Worm (Caenorhabditis elegans) whole organism, late embryonic: Measurements from ENCODE around the gene F53F8.4.

ENCODE experiments used
- C38D4.7 ChIP-seq: fragments of 200-800 bp; sonication (Bioruptor generic); optimal IDR thresholded peaks from 2 replicates; lab custom pipeline; 2018; ENCODE audit warnings: mild to moderate bottlenecking, missing genetic modification characterization, moderate library complexity, missing compliant biosample characterization
- T23F11.4 ChIP-seq: fragments of 200-800 bp; sonication (Bioruptor generic); optimal IDR thresholded peaks from 2 replicates; lab custom pipeline; 2018; ENCODE audit warnings: mild to moderate bottlenecking, missing genetic modification characterization, missing compliant biosample characterization
- ahr-1 ChIP-seq: sonication (generic microtip); optimal IDR thresholded peaks from 2 replicates; lab custom pipeline; 2016; ENCODE audit warnings: missing genetic modification characterization, missing compliant biosample characterization
- ama-1 ChIP-seq: fragments of 150-350 bp; optimal IDR thresholded peaks from 2 replicates; lab custom pipeline; 2014
- ceh-14 ChIP-seq: sonication (generic microtip); optimal IDR thresholded peaks from 2 replicates; lab custom pipeline; 2016; ENCODE audit warnings: missing genotype, missing genetic modification characterization, missing compliant biosample characterization
- ceh-18 ChIP-seq: sonication (generic microtip); optimal IDR thresholded peaks from 2 replicates; lab custom pipeline; 2016; ENCODE audit warnings: missing genetic modification characterization, missing compliant biosample characterization
- ceh-19 ChIP-seq: fragments of 200-800 bp; sonication (Bioruptor generic); optimal IDR thresholded peaks from 2 replicates; lab custom pipeline; 2018; ENCODE audit warnings: mild to moderate bottlenecking, missing genetic modification characterization, missing compliant biosample characterization
- ceh-24 ChIP-seq: sonication (generic microtip); optimal IDR thresholded peaks from 2 replicates; lab custom pipeline; 2016; ENCODE audit warnings: mild to moderate bottlenecking, missing genetic modification characterization, missing compliant biosample characterization
- ceh-30 ChIP-seq: fragments of 150-350 bp; optimal IDR thresholded peaks from 2 replicates; lab custom pipeline; 2014; ENCODE audit warnings: missing biosample characterization, missing genetic modification characterization
- ceh-31 ChIP-seq: sonication (generic microtip); optimal IDR thresholded peaks from 2 replicates; lab custom pipeline; 2016; ENCODE audit warnings: missing genetic modification characterization, missing compliant biosample characterization
- ceh-34 ChIP-seq: sonication (generic microtip); optimal IDR thresholded peaks from 2 replicates; lab custom pipeline; 2016; ENCODE audit warnings: mild to moderate bottlenecking, missing genetic modification characterization, missing compliant biosample characterization
- ceh-48 ChIP-seq: sonication (generic microtip); optimal IDR thresholded peaks from 2 replicates; lab custom pipeline; 2016; ENCODE audit warnings: missing genetic modification characterization, inconsistent platforms, missing compliant biosample characterization
- dmd-4 ChIP-seq: sonication (generic microtip); optimal IDR thresholded peaks from 2 replicates; lab custom pipeline; 2016; ENCODE audit warnings: borderline replicate concordance, missing genetic modification characterization, missing compliant biosample characterization
- dve-1 ChIP-seq: sonication (generic microtip); optimal IDR thresholded peaks from 2 replicates; lab custom pipeline; 2017; ENCODE audit warnings: antibody characterized with exemption, mild to moderate bottlenecking, missing genetic modification characterization, missing compliant biosample characterization
- elt-2 ChIP-seq: sonication (generic microtip); optimal IDR thresholded peaks from 2 replicates; lab custom pipeline; 2016; ENCODE audit warnings: missing genetic modification reagents, missing genetic modification characterization, missing compliant biosample characterization
- elt-4 ChIP-seq: sonication (generic microtip); optimal IDR thresholded peaks from 2 replicates; lab custom pipeline; 2016; ENCODE audit warnings: missing genetic modification characterization, missing compliant biosample characterization
- fax-1 ChIP-seq: sonication (generic microtip); optimal IDR thresholded peaks from 2 replicates; lab custom pipeline; 2016; ENCODE audit warnings: missing genotype, missing genetic modification characterization, missing compliant biosample characterization
- fkh-10 ChIP-seq: fragments of 150-350 bp; optimal IDR thresholded peaks from 2 replicates; lab custom pipeline; 2014; ENCODE audit warnings: missing biosample characterization, missing genetic modification reagents, missing genetic modification characterization
- fkh-6 ChIP-seq: sonication (generic microtip); optimal IDR thresholded peaks from 2 replicates; lab custom pipeline; 2016; ENCODE audit warnings: missing genetic modification characterization, missing compliant biosample characterization
- hlh-30 ChIP-seq: sonication (generic microtip); optimal IDR thresholded peaks from 2 replicates; lab custom pipeline; 2017; ENCODE audit warnings: antibody characterized with exemption, missing genetic modification characterization, missing compliant biosample characterization; ENCODE audit not compliant: insufficient read depth
- lim-6 ChIP-seq: sonication (generic microtip); optimal IDR thresholded peaks from 2 replicates; lab custom pipeline; 2016; ENCODE audit warnings: missing genetic modification characterization, missing compliant biosample characterization
- madf-2 ChIP-seq: sonication (generic microtip); optimal IDR thresholded peaks from 2 replicates; lab custom pipeline; 2017; ENCODE audit warnings: missing genetic modification characterization, missing compliant biosample characterization
- nhr-11 ChIP-seq: fragments of 150-350 bp; optimal IDR thresholded peaks from 2 replicates; lab custom pipeline; 2014; ENCODE audit warnings: missing biosample characterization, missing genetic modification characterization
- nhr-232 ChIP-seq: sonication (generic microtip); optimal IDR thresholded peaks from 2 replicates; lab custom pipeline; 2016; ENCODE audit warnings: missing genetic modification characterization, missing compliant biosample characterization
- pat-9 ChIP-seq: fragments of 200-800 bp; sonication (Bioruptor generic); optimal IDR thresholded peaks from 2 replicates; lab custom pipeline; 2018; ENCODE audit warnings: mild to moderate bottlenecking, missing genetic modification characterization, moderate library complexity, missing compliant biosample characterization
- pax-1 ChIP-seq: fragments of 150-350 bp; optimal IDR thresholded peaks from 2 replicates; lab custom pipeline; 2014; ENCODE audit warnings: missing biosample characterization, missing genetic modification characterization
- ref-2 ChIP-seq: sonication (generic microtip); optimal IDR thresholded peaks from 2 replicates; lab custom pipeline; 2016; ENCODE audit warnings: missing genetic modification characterization, missing compliant biosample characterization
- sox-2 ChIP-seq: fragments of 200-800 bp; sonication (Bioruptor generic); IDR thresholded peaks from 2 replicates; pipeline ENCODE4 v1.3.6; 2022; ENCODE audit warnings: missing genetic modification reagents, missing genetic modification characterization, missing compliant biosample characterization
- sox-4 ChIP-seq: sonication (generic microtip); optimal IDR thresholded peaks from 2 replicates; lab custom pipeline; 2017; ENCODE audit warnings: mild to moderate bottlenecking, missing genetic modification characterization, inconsistent platforms, missing compliant biosample characterization
- tbx-7 ChIP-seq: sonication (generic microtip); optimal IDR thresholded peaks from 2 replicates; lab custom pipeline; 2016; ENCODE audit warnings: missing genotype, missing genetic modification characterization, missing compliant biosample characterization
- ttx-3 ChIP-seq: sonication (generic microtip); optimal IDR thresholded peaks from 2 replicates; lab custom pipeline; 2016; ENCODE audit warnings: missing genetic modification reagents, missing genetic modification characterization, missing compliant biosample characterization
- unc-42 ChIP-seq: sonication (generic microtip); optimal IDR thresholded peaks from 2 replicates; lab custom pipeline; 2016; ENCODE audit warnings: missing genotype, missing genetic modification characterization, missing compliant biosample characterization
- unc-86 ChIP-seq: sonication (generic microtip); optimal IDR thresholded peaks from 2 replicates; lab custom pipeline; 2016; ENCODE audit warnings: missing genetic modification characterization, missing compliant biosample characterization
- zip-5 ChIP-seq: sonication (generic microtip); optimal IDR thresholded peaks from 2 replicates; lab custom pipeline; 2016; ENCODE audit warnings: missing genetic modification characterization, missing compliant biosample characterization
- ztf-16 ChIP-seq: sonication (generic microtip); optimal IDR thresholded peaks from 2 replicates; lab custom pipeline; 2017; ENCODE audit warnings: missing genetic modification characterization, missing compliant biosample characterization

Gene F53F8.4

ce11 chrV:20682309-20682708 is 9.2 kb downstream of the F53F8.4 start:
- TF ChIP-seq madf-2 (tag; lab: Kevin White, UChicago) (no peak), sox-4 (tag; lab: Kevin White, UChicago) (no peak), ztf-16 (tag; lab: Kevin White, UChicago) (no peak), unc-86 (tag; lab: Kevin White, UChicago) (no peak), pat-9 (tag; lab: Kevin White, UChicago) (no peak), ceh-48 (tag; lab: Kevin White, UChicago) (no peak), sox-2 (GFP tag; lab: Robert Waterston, UW) (no peak), zip-5 (tag; lab: Kevin White, UChicago) (no peak), fkh-6 (tag; lab: Kevin White, UChicago) (no peak), ttx-3 (tag; lab: Kevin White, UChicago) (no peak), ceh-14 (no peak), nhr-232 (no peak), ceh-31 (tag; lab: Kevin White, UChicago) (no peak), ceh-30 (tag; lab: Kevin White, UChicago) (no peak), T23F11.4 (GFP tag; lab: Kevin White, UChicago) (no peak)

ce11 chrV:20681824-20682223 is 9.7 kb downstream of the F53F8.4 start:
- TF ChIP-seq nhr-11: no peak
- TF ChIP-seq ref-2: peak; percentile 8
- no peak for TF ChIP-seq C38D4.7 (GFP tag; lab: Kevin White, UChicago)
- no peak for TF ChIP-seq ahr-1 (tag; lab: Kevin White, UChicago)
- TF ChIP-seq dmd-4 (tag; lab: Kevin White, UChicago): no peak
- no peak for TF ChIP-seq dve-1 (tag; lab: Kevin White, UChicago)
- no peak for TF ChIP-seq hlh-30 (tag; lab: Kevin White, UChicago)

- no peak for TF ChIP-seq ceh-34
- no peak for TF ChIP-seq lim-6 (tag; lab: Kevin White, UChicago)
- TF ChIP-seq zip-5 (tag; lab: Kevin White, UChicago): no peak
Measured at ce11 chrV:20681120-20681519, 10.4 kb downstream of the F53F8.4 start, which contains the start of gene srsx-35. Gene srsx-35 (plus strand): TSS chrV:20681420.

ce11 chrV:20680189-20680588 is 11.3 kb downstream of the F53F8.4 start:
- TF ChIP-seq elt-4 (tag; lab: Kevin White, UChicago): no peak

ce11 chrV:20670625-20671024 is 20.9 kb downstream of the F53F8.4 start:
- TF ChIP-seq ceh-24: no peak
- no peak for TF ChIP-seq ceh-19 (GFP tag; lab: Kevin White, UChicago)
- TF ChIP-seq ceh-18 (tag; lab: Kevin White, UChicago): no peak
- no peak for TF ChIP-seq unc-42
- TF ChIP-seq ceh-14: no peak
- TF ChIP-seq fkh-6 (tag; lab: Kevin White, UChicago): no peak
- no peak for TF ChIP-seq pax-1
- no peak for TF ChIP-seq tbx-7 (tag; lab: Kevin White, UChicago)
- no peak for TF ChIP-seq ref-2
- no peak for TF ChIP-seq nhr-11
- no peak for TF ChIP-seq fkh-10 (GFP tag; lab: Kevin White, UChicago)
- no peak for TF ChIP-seq ama-1 (lab: Kevin White, UChicago)
- no peak for TF ChIP-seq ztf-16 (tag; lab: Kevin White, UChicago)
- no peak for TF ChIP-seq elt-2 (tag; lab: Kevin White, UChicago)

- TF ChIP-seq fax-1 (tag; lab: Kevin White, UChicago) (no peak), ceh-14 (no peak)
Measured at ce11 chrV:20666905-20667304, 24.6 kb downstream of the F53F8.4 start, which contains the start of gene mlt-11. Gene mlt-11 (plus strand): TSS chrV:20667205.
